Fruit fly (Drosophila melanogaster) whole organism, embryonic: ENCODE data around the gene Son.

Experiments
- Abd-B ChIP-seq: fragments of 200-800 bp; sonication (Bioruptor generic); optimal IDR thresholded peaks from 2 replicates; lab custom pipeline; 2018; ENCODE audit warnings: missing biosample characterization, mild to moderate bottlenecking, missing genetic modification characterization, moderate library complexity
- Adf1 ChIP-seq: fragments of 200-800 bp; sonication (Bioruptor generic); IDR thresholded peaks from 2 replicates; pipeline ENCODE4 v1.3.6; 2022; ENCODE audit warnings: missing biosample characterization, missing genetic modification characterization
- Atf6 ChIP-seq: fragments of 200-800 bp; sonication (Bioruptor generic); IDR thresholded peaks from 2 replicates; pipeline ENCODE4 v1.3.6; 2022; ENCODE audit warnings: missing biosample characterization, missing genetic modification characterization
- Bgb ChIP-seq: fragments of 200-800 bp; sonication (Bioruptor generic); IDR thresholded peaks from 2 replicates; pipeline ENCODE4 v1.3.6; 2022; ENCODE audit warnings: missing biosample characterization, missing genetic modification characterization; ENCODE audit not compliant: partially characterized antibody
- Blimp-1 ChIP-seq: fragments of 200-800 bp; sonication (Bioruptor generic); optimal IDR thresholded peaks from 3 replicates; lab custom pipeline; 2018; ENCODE audit warnings: missing biosample characterization, missing genetic modification characterization, mild to moderate bottlenecking, moderate library complexity, missing genetic modification reagents
- BtbVII ChIP-seq: fragments of 200-800 bp; sonication (Bioruptor generic); optimal IDR thresholded peaks from 3 replicates; lab custom pipeline; 2017; ENCODE audit warnings: missing biosample characterization, mild to moderate bottlenecking, missing genetic modification characterization
- Bteb2 ChIP-seq: fragments of 200-800 bp; sonication (Bioruptor generic); optimal IDR thresholded peaks from 2 replicates; lab custom pipeline; 2016; ENCODE audit warnings: missing biosample characterization, missing genetic modification characterization
- C15 ChIP-seq: fragments of 200-800 bp; sonication (Bioruptor generic); IDR thresholded peaks from 3 replicates; pipeline ENCODE4 v1.3.6; 2022; ENCODE audit warnings: missing biosample characterization, missing genetic modification characterization
- CG10366 ChIP-seq: fragments of 200-800 bp; sonication (Bioruptor generic); IDR thresholded peaks from 2 replicates; pipeline ENCODE4 v1.3.6; 2022; ENCODE audit warnings: missing biosample characterization, missing genetic modification characterization
- CG10462 ChIP-seq: fragments of 200-800 bp; sonication (Bioruptor generic); optimal IDR thresholded peaks from 2 replicates; lab custom pipeline; 2016; ENCODE audit warnings: missing biosample characterization, missing genetic modification characterization
- CG11398 ChIP-seq: fragments of 200-800 bp; sonication (Bioruptor generic); optimal IDR thresholded peaks from 2 replicates; lab custom pipeline; 2016; ENCODE audit warnings: missing biosample characterization, missing genetic modification characterization
- CG12071 ChIP-seq: fragments of 200-800 bp; sonication (Bioruptor generic); optimal IDR thresholded peaks from 3 replicates; lab custom pipeline; 2018; ENCODE audit warnings: missing biosample characterization, mild to moderate bottlenecking, missing genetic modification characterization
- CG12942 ChIP-seq: fragments of 200-800 bp; sonication (Bioruptor generic); optimal IDR thresholded peaks from 3 replicates; lab custom pipeline; 2016; ENCODE audit warnings: missing biosample characterization, missing genetic modification characterization
- CG15011 ChIP-seq: fragments of 200-800 bp; sonication (Bioruptor generic); optimal IDR thresholded peaks from 3 replicates; lab custom pipeline; 2018; ENCODE audit warnings: missing biosample characterization, mild to moderate bottlenecking, missing genetic modification characterization
- CG16779 ChIP-seq: fragments of 200-800 bp; sonication (Bioruptor generic); IDR thresholded peaks from 2 replicates; pipeline ENCODE4 v1.3.6; 2022; ENCODE audit warnings: missing biosample characterization, missing genetic modification characterization
- CG16815 ChIP-seq: fragments of 200-800 bp; sonication (Bioruptor generic); optimal IDR thresholded peaks from 3 replicates; lab custom pipeline; 2017; ENCODE audit warnings: missing biosample characterization, mild to moderate bottlenecking, missing genetic modification characterization
- CG17568 ChIP-seq: fragments of 200-800 bp; sonication (Bioruptor generic); optimal IDR thresholded peaks from 2 replicates; lab custom pipeline; 2018; ENCODE audit warnings: missing biosample characterization, mild to moderate bottlenecking, missing genetic modification characterization, moderate library complexity
- CG17829 ChIP-seq: fragments of 200-800 bp; optimal IDR thresholded peaks from 2 replicates; lab custom pipeline; 2019; ENCODE audit warnings: missing biosample characterization, mild to moderate bottlenecking, missing genetic modification characterization, moderate library complexity
- CG1832 ChIP-seq: fragments of 200-800 bp; sonication (Bioruptor generic); optimal IDR thresholded peaks from 2 replicates; lab custom pipeline; 2017; ENCODE audit warnings: missing biosample characterization, mild to moderate bottlenecking, missing genetic modification characterization, inconsistent platforms
- CG30431 ChIP-seq: fragments of 200-800 bp; sonication (Bioruptor generic); optimal IDR thresholded peaks from 2 replicates; lab custom pipeline; 2017; ENCODE audit warnings: missing biosample characterization, missing genetic modification characterization
- CG3407 ChIP-seq: fragments of 200-800 bp; sonication (Bioruptor generic); optimal IDR thresholded peaks from 2 replicates; lab custom pipeline; 2018; ENCODE audit warnings: missing biosample characterization, mild to moderate bottlenecking, missing genetic modification characterization
- CG3726 ChIP-seq: fragments of 200-800 bp; sonication (Bioruptor generic); IDR thresholded peaks from 3 replicates; pipeline ENCODE4, ENCODE4 v1.3.6; 2022; ENCODE audit warnings: missing biosample characterization, missing genetic modification characterization
- CG4617 ChIP-seq: fragments of 200-800 bp; sonication (Bioruptor generic); optimal IDR thresholded peaks from 3 replicates; lab custom pipeline; 2016; ENCODE audit warnings: missing biosample characterization, missing genetic modification characterization, borderline replicate concordance
- CG6272 ChIP-seq: fragments of 200-800 bp; sonication (Bioruptor generic); IDR thresholded peaks from 2 replicates; pipeline ENCODE4 v1.3.6; 2022; ENCODE audit warnings: missing biosample characterization, missing genetic modification characterization
- CG6791 ChIP-seq: fragments of 200-800 bp; sonication (Bioruptor generic); IDR thresholded peaks from 3 replicates; pipeline ENCODE4 v1.3.6; 2022; ENCODE audit warnings: missing biosample characterization, missing genetic modification characterization; ENCODE audit not compliant: partially characterized antibody
- CG8388 ChIP-seq: fragments of 200-800 bp; sonication (Bioruptor generic); optimal IDR thresholded peaks from 2 replicates; lab custom pipeline; 2019; ENCODE audit warnings: missing biosample characterization, mild to moderate bottlenecking, missing genetic modification characterization, moderate library complexity
- CoRest ChIP-seq: fragments of 200-800 bp; sonication (Bioruptor generic); optimal IDR thresholded peaks from 3 replicates; lab custom pipeline; 2018; ENCODE audit warnings: missing biosample characterization, mild to moderate bottlenecking, missing genetic modification characterization, moderate library complexity
- D19A ChIP-seq: fragments of 200-800 bp; optimal IDR thresholded peaks from 3 replicates; lab custom pipeline; 2019; ENCODE audit warnings: missing biosample characterization, mild to moderate bottlenecking, missing genetic modification characterization, moderate library complexity
- Dip3 ChIP-seq: fragments of 200-800 bp; sonication (Bioruptor generic); optimal IDR thresholded peaks from 3 replicates; lab custom pipeline; 2016; ENCODE audit warnings: missing biosample characterization, missing genetic modification characterization
- Doc2 ChIP-seq: fragments of 200-800 bp; sonication (Bioruptor generic); IDR thresholded peaks from 2 replicates; pipeline ENCODE4 v1.3.6; 2022; ENCODE audit warnings: missing biosample characterization, missing genetic modification characterization
- Dref ChIP-seq: fragments of 200-800 bp; sonication (Bioruptor generic); IDR thresholded peaks from 2 replicates; pipeline ENCODE4 v1.3.6; 2022; ENCODE audit warnings: missing biosample characterization, missing genetic modification characterization
- Fer3 ChIP-seq: fragments of 200-800 bp; sonication (Bioruptor generic); optimal IDR thresholded peaks from 2 replicates; lab custom pipeline; 2018; ENCODE audit warnings: missing biosample characterization, mild to moderate bottlenecking, missing genetic modification characterization, moderate library complexity
- Hsf ChIP-seq: fragments of 200-800 bp; sonication (Bioruptor generic); optimal IDR thresholded peaks from 3 replicates; lab custom pipeline; 2016; ENCODE audit warnings: missing biosample characterization, missing genetic modification characterization
- Lhr ChIP-seq: fragments of 200-800 bp; sonication (Bioruptor generic); optimal IDR thresholded peaks from 3 replicates; lab custom pipeline; 2017; ENCODE audit warnings: mild to moderate bottlenecking, missing biosample characterization, missing genetic modification reagents, missing genetic modification characterization
- NfI ChIP-seq: fragments of 200-800 bp; sonication (Bioruptor generic); optimal IDR thresholded peaks from 3 replicates; lab custom pipeline; 2018; ENCODE audit warnings: missing biosample characterization, mild to moderate bottlenecking, missing genetic modification characterization, moderate library complexity
- Rfx ChIP-seq: fragments of 200-800 bp; sonication (Bioruptor generic); IDR thresholded peaks from 2 replicates; pipeline ENCODE4 v1.3.6; 2022; ENCODE audit warnings: missing biosample characterization, missing genetic modification characterization
- Ssrp ChIP-seq: fragments of 200-800 bp; sonication (Bioruptor generic); optimal IDR thresholded peaks from 2 replicates; lab custom pipeline; 2018; ENCODE audit warnings: missing biosample characterization, mild to moderate bottlenecking, missing genetic modification characterization, moderate library complexity
- Stat92E ChIP-seq, 3 experiments: fragments of >200 bp in 2 of 3; fragments of 200-800 bp in 1 of 3; sonication (Bioruptor generic) in 1 of 3; optimal IDR thresholded peaks; 2 replicates each; lab custom pipeline; 2017 to 2019; ENCODE audit warnings: missing biosample characterization in 3 of 3, missing genetic modification characterization in 3 of 3, mild to moderate bottlenecking in 1 of 3, moderate library complexity in 1 of 3
- br ChIP-seq: fragments of >200 bp; optimal IDR thresholded peaks from 2 replicates; lab custom pipeline; 2017
- fu2 ChIP-seq: fragments of 200-800 bp; sonication (Bioruptor generic); optimal IDR thresholded peaks from 2 replicates; lab custom pipeline; 2016; ENCODE audit warnings: missing biosample characterization, missing genetic modification characterization
- gsb ChIP-seq: fragments of 200-800 bp; sonication (Bioruptor generic); IDR thresholded peaks from 2 replicates; pipeline ENCODE4 v1.3.6; 2022; ENCODE audit warnings: missing biosample characterization, missing genetic modification characterization
- insv ChIP-seq, 2 experiments: fragments of 200-800 bp; sonication (Bioruptor generic); optimal IDR thresholded peaks; 3 replicates each; lab custom pipeline; 2016 to 2018; ENCODE audit warnings: missing biosample characterization in 2 of 2, missing genetic modification characterization in 2 of 2
- lab ChIP-seq: fragments of 200-800 bp; sonication (Bioruptor generic); optimal IDR thresholded peaks from 3 replicates; lab custom pipeline; 2017; ENCODE audit warnings: missing biosample characterization, missing genetic modification characterization, mild to moderate bottlenecking, moderate library complexity, missing genetic modification reagents
- prd ChIP-seq, 3 experiments: fragments of >200 bp in 2 of 3; fragments of 200-800 bp in 1 of 3; sonication (Bioruptor generic) in 1 of 3; optimal IDR thresholded peaks in 2 of 3; IDR thresholded peaks in 1 of 3; 2 replicates in 2 of 3; 3 replicates in 1 of 3; pipeline versions ENCODE4 v1.3.6 to Lab custom; 2017 to 2022; ENCODE audit warnings: missing biosample characterization in 1 of 3, missing genetic modification characterization in 1 of 3
- sc ChIP-seq, 3 experiments: fragments of >200 bp in 2 of 3; fragments of 200-800 bp in 1 of 3; sonication (Bioruptor generic) in 1 of 3; optimal IDR thresholded peaks; 2 replicates in 2 of 3; 3 replicates in 1 of 3; lab custom pipeline; 2017; ENCODE audit warnings: mild to moderate bottlenecking in 1 of 3, missing biosample characterization in 1 of 3, missing genetic modification characterization in 1 of 3, missing genetic modification reagents in 1 of 3
- sna ChIP-seq: fragments of 200-800 bp; sonication (Bioruptor generic); IDR thresholded peaks from 2 replicates; pipeline ENCODE4 v1.3.6; 2022; ENCODE audit warnings: missing biosample characterization, missing genetic modification characterization; ENCODE audit not compliant: partially characterized antibody
- vfl ChIP-seq: fragments of 200-800 bp; sonication (Bioruptor generic); optimal IDR thresholded peaks from 2 replicates; lab custom pipeline; 2016; ENCODE audit warnings: missing biosample characterization, missing genetic modification characterization

The Son gene

dm6 chr3R:9572929-9573811, 4.7 kb upstream of the Son start (continued):
- TF ChIP-seq CG12942 (GFP tag; lab: Kevin White, UChicago) (no peak), CG6272 (GFP tag; lab: Robert Waterston, UW) (no peak), CG1832 (no peak), CG4617 (GFP tag; lab: Kevin White, UChicago) (no peak), sna (GFP tag; lab: Robert Waterston, UW) (no peak), br (lab: Kevin White, UChicago) (no peak), Doc2 (GFP tag; lab: Robert Waterston, UW) (no peak), Rfx (0 out of 2 replicates have a peak, but pooled peaks have one; percentile 32), D19A (tag; lab: Kevin White, UChicago) (no peak), lab (GFP tag; lab: Kevin White, UChicago) (peak; percentile 53), CG12071 (no peak), vfl (no peak), CG10462 (GFP tag; lab: Kevin White, UChicago) (no peak), CG3407 (GFP tag; lab: Kevin White, UChicago) (no peak), Bteb2 (no peak), Abd-B (GFP tag; lab: Kevin White, UChicago) (no peak), gsb (no peak), CG3726 (GFP tag; lab: Robert Waterston, UW) (no peak), CG8388 (GFP tag; lab: Kevin White, UChicago) (no peak), CG16815 (no peak), Hsf (no peak), sc (optimal IDR thresholded peaks at IDR 0.05; lab: Kevin White, UChicago) (no peak), sc (GFP tag; optimal IDR thresholded peaks at IDR 0.05; lab: Kevin White, UChicago) (no peak), CG10366 (GFP tag; lab: Robert Waterston, UW) (no peak), Lhr (no peak), fu2 (GFP tag; lab: Kevin White, UChicago) (no peak), CG15011 (GFP tag; lab: Kevin White, UChicago) (no peak), CG6791 (no peak; the same call in 2 of the 3 replicates), insv (GFP tag; optimal IDR thresholded peaks at IDR 0.05; lab: Kevin White, UChicago) (no peak), Fer3 (no peak), C15 (GFP tag; lab: Robert Waterston, UW) (no peak), Bgb (peak; percentile 43; the same call in 1 of the 2 replicates), Adf1 (GFP tag; lab: Robert Waterston, UW) (no peak; the same call in 1 of the 2 replicates), Dip3 (GFP tag; lab: Kevin White, UChicago) (no peak), Stat92E (GFP tag; optimal IDR thresholded peaks at IDR 0.05; lab: Kevin White, UChicago) (no peak), Ssrp (tag; lab: Kevin White, UChicago) (no peak), CoRest (tag; lab: Kevin White, UChicago) (no peak), Dref (GFP tag; lab: Robert Waterston, UW) (no peak), Atf6 (GFP tag; lab: Robert Waterston, UW) (peak; percentile 35; the same call in 1 of the 2 replicates), NfI (GFP tag; lab: Kevin White, UChicago) (no peak), prd (optimal IDR thresholded peaks at IDR 0.05; lab: Kevin White, UChicago) (no peak), prd (GFP tag; IDR thresholded peaks at IDR 0.05; lab: Robert Waterston, UW) (no peak), CG17568 (GFP tag; lab: Kevin White, UChicago) (no peak), CG11398 (GFP tag; lab: Kevin White, UChicago) (no peak), CG17829 (tag; lab: Kevin White, UChicago) (no peak), BtbVII (GFP tag; lab: Kevin White, UChicago) (no peak), CG16779 (GFP tag; lab: Robert Waterston, UW) (no peak), Blimp-1 (GFP tag; lab: Kevin White, UChicago) (no peak), CG30431 (GFP tag; lab: Kevin White, UChicago) (no peak)
